Worm (Caenorhabditis elegans): ENCODE measurements around the gene ZK402.1.

Gene ZK402.1

DNA sequence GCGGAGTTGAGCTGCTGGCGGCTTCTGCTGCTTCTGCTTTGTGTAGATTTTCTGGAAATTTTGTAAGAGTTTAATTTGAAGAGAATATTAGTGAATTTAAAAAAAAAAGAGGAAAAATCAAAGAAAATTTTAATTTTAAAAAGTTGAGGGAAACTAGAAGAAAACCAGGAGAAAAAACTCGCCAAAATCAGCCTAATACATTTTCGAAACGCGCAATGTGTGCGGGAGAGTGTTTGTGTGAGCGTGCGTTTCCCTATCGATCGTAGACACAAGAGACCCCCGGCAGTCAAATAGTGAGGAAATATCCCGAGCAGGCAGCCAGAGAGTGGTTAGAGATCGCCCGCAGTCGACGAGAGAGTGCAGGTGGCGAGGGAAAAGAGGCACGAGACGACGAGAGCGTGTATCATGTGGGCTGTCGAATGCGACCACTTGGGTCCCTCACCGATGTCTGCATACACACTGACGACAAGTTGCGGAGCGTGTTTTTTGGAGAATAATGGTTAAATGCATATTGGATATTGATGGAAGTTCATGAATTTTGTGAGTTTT lies 42.6 kb downstream of the ZK402.1 start, which contains the start of gene zfp-3 (continued):
- no peak for TF ChIP-seq hlh-17 (GFP tag; optimal IDR thresholded peaks at IDR 0.05; ENCODE audit: borderline replicate concordance)
- TF ChIP-seq ets-5 (GFP tag; IDR thresholded peaks at IDR 0.05), result no peak
- peak; percentile 92 for TF ChIP-seq aha-1 (tag; optimal IDR thresholded peaks at IDR 0.05)
- peak; percentile 95 for TF ChIP-seq nhr-77 (tag; optimal IDR thresholded peaks at IDR 0.05)
- TF ChIP-seq egl-13 (tag; optimal IDR thresholded peaks at IDR 0.05), result peak; percentile 91
- peak; percentile 59 for TF ChIP-seq unc-62 (GFP tag; optimal IDR thresholded peaks at IDR 0.05)
- no peak for TF ChIP-seq ceh-90 (tag; optimal IDR thresholded peaks at IDR 0.05)
- no peak for TF ChIP-seq nhr-84 (tag; optimal IDR thresholded peaks at IDR 0.05)
- TF ChIP-seq pqm-1 (tag; optimal IDR thresholded peaks at IDR 0.05), result peak; percentile 54
- peak; percentile 99 for TF ChIP-seq nhr-71 (tag; optimal IDR thresholded peaks at IDR 0.05)
- TF ChIP-seq hlh-4 (tag; optimal IDR thresholded peaks at IDR 0.05), result peak; percentile 3
- TF ChIP-seq nhr-237 (tag; optimal IDR thresholded peaks at IDR 0.05), result peak; percentile 81
- TF ChIP-seq nhr-11 (tag; optimal IDR thresholded peaks at IDR 0.05), result peak; percentile 83
- peak; percentile 94 for TF ChIP-seq nhr-19 (GFP tag; conservative IDR thresholded peaks at IDR 0.05)
- no peak for TF ChIP-seq alr-1 (tag; optimal IDR thresholded peaks at IDR 0.05; ENCODE audit: borderline replicate concordance)
- peak; percentile 96 for TF ChIP-seq jun-1 (tag; optimal IDR thresholded peaks at IDR 0.05)
- TF ChIP-seq lin-14 (GFP tag; optimal IDR thresholded peaks at IDR 0.05), result peak; percentile 99
- peak; percentile 88 for TF ChIP-seq ceh-88 (GFP tag; IDR thresholded peaks at IDR 0.05)
- TF ChIP-seq dsc-1 (tag; optimal IDR thresholded peaks at IDR 0.05), result peak; percentile 95
- TF ChIP-seq ceh-82 (tag; optimal IDR thresholded peaks at IDR 0.05), result peak; percentile 81 to 96 (median 94)
- TF ChIP-seq sptf-1 (tag; optimal IDR thresholded peaks at IDR 0.05), result no peak
- TF ChIP-seq ceh-8 (GFP tag; optimal IDR thresholded peaks at IDR 0.05), result peak; percentile 88
- TF ChIP-seq nhr-28 (tag; optimal IDR thresholded peaks at IDR 0.05), result no peak
- TF ChIP-seq lin-35 (GFP tag; optimal IDR thresholded peaks at IDR 0.05), result peak; percentile 86 to 90
- peak; percentile 58 for TF ChIP-seq ama-1 (optimal IDR thresholded peaks at IDR 0.05)
- peak; percentile 76 for TF ChIP-seq sup-37 (GFP tag; optimal IDR thresholded peaks at IDR 0.05)
- TF ChIP-seq lin-13 (GFP tag; optimal IDR thresholded peaks at IDR 0.05), result peak; percentile 93
- no peak for TF ChIP-seq unc-30 (tag; optimal IDR thresholded peaks at IDR 0.05)
- TF ChIP-seq elt-2 (tag; optimal IDR thresholded peaks at IDR 0.05), result peak; percentile 82
- TF ChIP-seq ztf-4 (tag; optimal IDR thresholded peaks at IDR 0.05), result peak; percentile 97
- TF ChIP-seq pax-3 (tag; optimal IDR thresholded peaks at IDR 0.05), result peak; percentile 92
- peak; percentile 72 to 77 (median 73) for TF ChIP-seq dpl-1 (GFP tag; optimal IDR thresholded peaks at IDR 0.05)
- TF ChIP-seq fkh-4 (tag; optimal IDR thresholded peaks at IDR 0.05; ENCODE audit: borderline replicate concordance), result peak; percentile 35

DNA sequence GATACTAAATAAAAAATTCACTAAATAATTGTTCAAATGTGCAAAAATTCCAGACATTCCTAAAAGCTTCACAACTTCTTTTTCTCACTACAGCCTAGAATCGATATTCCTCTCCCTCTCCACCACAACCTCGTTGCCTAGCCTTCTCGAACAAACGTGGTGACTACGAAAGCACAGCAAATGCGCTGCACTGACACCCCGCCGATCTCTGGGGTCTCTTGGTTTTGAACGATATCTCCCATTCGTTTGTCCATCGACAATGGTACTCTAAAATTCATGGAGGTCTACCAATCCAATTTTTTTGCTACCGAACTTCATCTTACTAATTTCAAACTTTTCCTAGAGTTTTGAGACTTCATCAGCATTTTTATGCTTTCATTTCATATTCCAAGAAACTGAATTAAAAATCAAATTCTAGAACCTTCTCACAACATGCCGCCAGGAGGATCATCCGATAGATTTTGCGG lies 46.3 kb downstream of the ZK402.1 start, which contains the start of gene W05H7.1:
Gene W05H7.1, plus strand, starts transcription at position 417 of the 467 bp plus-strand sequence.
- peak; percentile 31 for TF ChIP-seq rnt-1 (tag; optimal IDR thresholded peaks at IDR 0.05)
- TF ChIP-seq sox-4 (tag; optimal IDR thresholded peaks at IDR 0.05), result no peak
- TF ChIP-seq fos-1 (tag; optimal IDR thresholded peaks at IDR 0.05), result no peak
- TF ChIP-seq snpc-4 (tag; optimal IDR thresholded peaks at IDR 0.05), result no peak
- TF ChIP-seq efl-1 (optimal IDR thresholded peaks at IDR 0.05), result peak in 1 of 2 experiments; percentile 43
- no peak for TF ChIP-seq efl-1 (GFP tag; optimal IDR thresholded peaks at IDR 0.05 in 1 of 2)
- no peak for TF ChIP-seq grh-1 (GFP tag; IDR thresholded peaks at IDR 0.05)
- no peak for TF ChIP-seq elt-2 (tag; optimal IDR thresholded peaks at IDR 0.05)
- TF ChIP-seq aly-2 (tag; optimal IDR thresholded peaks at IDR 0.05), result no peak
- TF ChIP-seq lin-35 (GFP tag; optimal IDR thresholded peaks at IDR 0.05), result peak; percentile 16 to 50
- 0 out of 2 replicates have a peak, but pooled peaks have one; percentile 8 for TF ChIP-seq nhr-19 (GFP tag; conservative IDR thresholded peaks at IDR 0.05)
- TF ChIP-seq irx-1 (tag; optimal IDR thresholded peaks at IDR 0.05), result peak; percentile 2
- TF ChIP-seq pqm-1 (tag; optimal IDR thresholded peaks at IDR 0.05), result no peak
- TF ChIP-seq F16B12.6 (tag; optimal IDR thresholded peaks at IDR 0.05), result no peak
- TF ChIP-seq jun-1 (tag; optimal IDR thresholded peaks at IDR 0.05), result no peak
- TF ChIP-seq mdl-1 (tag; optimal IDR thresholded peaks at IDR 0.05), result peak in 1 of 2 experiments; percentile 38
- TF ChIP-seq unc-86 (tag; optimal IDR thresholded peaks at IDR 0.05), result peak; percentile 51
- TF ChIP-seq pag-3 (tag; optimal IDR thresholded peaks at IDR 0.05; ENCODE audit: borderline replicate concordance, insufficient read depth), result no peak
- TF ChIP-seq mab-9 (GFP tag; IDR thresholded peaks at IDR 0.05), result no peak
- TF ChIP-seq snu-23 (GFP tag; optimal IDR thresholded peaks at IDR 0.05), result peak; percentile 67
- TF ChIP-seq skn-1 (tag; optimal IDR thresholded peaks at IDR 0.05), result peak; percentile 62
- TF ChIP-seq unc-30 (tag; optimal IDR thresholded peaks at IDR 0.05), result no peak
- no peak for TF ChIP-seq fkh-10 (GFP tag; optimal IDR thresholded peaks at IDR 0.05)
- TF ChIP-seq nhr-71 (tag; optimal IDR thresholded peaks at IDR 0.05), result peak; percentile 46
- no peak for TF ChIP-seq aha-1 (tag; optimal IDR thresholded peaks at IDR 0.05)
- TF ChIP-seq efl-3 (GFP tag; optimal IDR thresholded peaks at IDR 0.05), result no peak
- no peak for TF ChIP-seq pax-3 (tag; optimal IDR thresholded peaks at IDR 0.05)
- TF ChIP-seq lin-13 (GFP tag; optimal IDR thresholded peaks at IDR 0.05), result no peak

Data from whole organism, L1 larva.